Fruit fly (Drosophila melanogaster) whole organism, embryonic: Measurements from ENCODE around the gene CG13409.

Source experiments
- Awh ChIP-seq: fragments of 200-800 bp; sonication (Bioruptor generic); IDR thresholded peaks from 2 replicates; pipeline ENCODE4, ENCODE4 v1.3.6; 2022; ENCODE audit warnings: missing biosample characterization, missing genetic modification characterization
- CG1024 ChIP-seq: fragments of 200-800 bp; sonication (Bioruptor generic); IDR thresholded peaks from 2 replicates; pipeline ENCODE4 v1.3.6; 2022; ENCODE audit warnings: missing biosample characterization, missing genetic modification characterization
- CG10431 ChIP-seq: fragments of 200-800 bp; sonication (Bioruptor generic); optimal IDR thresholded peaks from 3 replicates; lab custom pipeline; 2018; ENCODE audit warnings: missing biosample characterization, mild to moderate bottlenecking, missing genetic modification characterization
- CG11247 ChIP-seq: fragments of 200-800 bp; sonication (Bioruptor generic); IDR thresholded peaks from 2 replicates; pipeline ENCODE4 v1.3.6; 2022; ENCODE audit warnings: missing biosample characterization, missing genetic modification characterization
- CG14860 ChIP-seq: fragments of 200-800 bp; sonication (Bioruptor generic); IDR thresholded peaks from 3 replicates; pipeline ENCODE4 v1.3.6; 2022; ENCODE audit warnings: missing biosample characterization, missing genetic modification characterization; ENCODE audit not compliant: partially characterized antibody
- CG17186 ChIP-seq: fragments of 200-800 bp; sonication (Bioruptor generic); optimal IDR thresholded peaks from 3 replicates; lab custom pipeline; 2017; ENCODE audit warnings: missing biosample characterization, missing genetic modification reagents, missing genetic modification characterization
- CG2116 ChIP-seq: fragments of 200-800 bp; sonication (Bioruptor generic); optimal IDR thresholded peaks from 3 replicates; lab custom pipeline; 2018; ENCODE audit warnings: missing biosample characterization, mild to moderate bottlenecking, missing genetic modification characterization
- CG2199 ChIP-seq: fragments of 200-800 bp; sonication (Bioruptor generic); IDR thresholded peaks from 3 replicates; pipeline ENCODE4 v1.3.6; 2022; ENCODE audit warnings: missing biosample characterization, missing genetic modification characterization
- CG32532 ChIP-seq: fragments of 200-800 bp; sonication (Bioruptor generic); IDR thresholded peaks from 2 replicates; pipeline ENCODE4 v1.3.6; 2022; ENCODE audit warnings: missing biosample characterization, missing genetic modification characterization
- CG3726 ChIP-seq: fragments of 200-800 bp; sonication (Bioruptor generic); IDR thresholded peaks from 3 replicates; pipeline ENCODE4, ENCODE4 v1.3.6; 2022; ENCODE audit warnings: missing biosample characterization, missing genetic modification characterization
- CG3847 ChIP-seq: fragments of 200-800 bp; sonication (Bioruptor generic); IDR thresholded peaks from 2 replicates; pipeline ENCODE4 v1.3.6; 2022; ENCODE audit warnings: missing biosample characterization, missing genetic modification characterization
- CG4360 ChIP-seq: fragments of 200-800 bp; sonication (Bioruptor generic); IDR thresholded peaks from 2 replicates; pipeline ENCODE4 v1.3.6; 2022; ENCODE audit warnings: missing biosample characterization, missing genetic modification characterization
- CG6272 ChIP-seq: fragments of 200-800 bp; sonication (Bioruptor generic); IDR thresholded peaks from 2 replicates; pipeline ENCODE4 v1.3.6; 2022; ENCODE audit warnings: missing biosample characterization, missing genetic modification characterization
- CG8359 ChIP-seq: fragments of 200-800 bp; sonication (Bioruptor generic); optimal IDR thresholded peaks from 2 replicates; lab custom pipeline; 2017; ENCODE audit warnings: missing biosample characterization, mild to moderate bottlenecking, missing genetic modification characterization, borderline replicate concordance
- CG8944 ChIP-seq: fragments of 200-800 bp; sonication (Bioruptor generic); optimal IDR thresholded peaks from 3 replicates; lab custom pipeline; 2016; ENCODE audit warnings: missing biosample characterization, missing genetic modification characterization
- CG9215 ChIP-seq: fragments of 200-800 bp; sonication (Bioruptor generic); IDR thresholded peaks from 2 replicates; pipeline ENCODE4 v1.3.6; 2022; ENCODE audit warnings: missing biosample characterization, missing genetic modification characterization
- CG9437 ChIP-seq: fragments of 200-800 bp; sonication (Bioruptor generic); optimal IDR thresholded peaks from 2 replicates; lab custom pipeline; 2018; ENCODE audit warnings: missing biosample characterization, mild to moderate bottlenecking, missing genetic modification characterization
- CG9817 ChIP-seq: fragments of 200-800 bp; sonication (Bioruptor generic); optimal IDR thresholded peaks from 2 replicates; lab custom pipeline; 2018; ENCODE audit warnings: missing biosample characterization, mild to moderate bottlenecking, missing genetic modification characterization, moderate library complexity
- CkIIα-i1 ChIP-seq: fragments of 200-800 bp; sonication (Bioruptor generic); IDR thresholded peaks from 2 replicates; pipeline ENCODE4 v1.3.6; 2022; ENCODE audit warnings: missing biosample characterization, missing genetic modification characterization
- CoRest ChIP-seq: fragments of 200-800 bp; sonication (Bioruptor generic); optimal IDR thresholded peaks from 3 replicates; lab custom pipeline; 2018; ENCODE audit warnings: missing biosample characterization, mild to moderate bottlenecking, missing genetic modification characterization, moderate library complexity
- Dip3 ChIP-seq: fragments of 200-800 bp; sonication (Bioruptor generic); optimal IDR thresholded peaks from 3 replicates; lab custom pipeline; 2016; ENCODE audit warnings: missing biosample characterization, missing genetic modification characterization
- Ets97D ChIP-seq: fragments of 200-800 bp; sonication (Bioruptor generic); optimal IDR thresholded peaks from 3 replicates; lab custom pipeline; 2016; ENCODE audit warnings: missing biosample characterization, missing genetic modification characterization
- Fer2 ChIP-seq: fragments of 200-800 bp; sonication (Bioruptor generic); optimal IDR thresholded peaks from 2 replicates; lab custom pipeline; 2018; ENCODE audit warnings: missing biosample characterization, mild to moderate bottlenecking, missing genetic modification characterization, moderate library complexity
- HLH3B ChIP-seq: fragments of 200-800 bp; sonication (Bioruptor generic); IDR thresholded peaks from 2 replicates; pipeline ENCODE4 v1.3.6; 2022; ENCODE audit warnings: missing biosample characterization, missing genetic modification characterization
- HLH54F ChIP-seq: fragments of 200-800 bp; sonication (Bioruptor generic); optimal IDR thresholded peaks from 3 replicates; lab custom pipeline; 2016; ENCODE audit warnings: missing biosample characterization, missing genetic modification characterization
- HmgZ ChIP-seq: fragments of 200-800 bp; sonication (Bioruptor generic); optimal IDR thresholded peaks from 2 replicates; lab custom pipeline; 2018; ENCODE audit warnings: missing biosample characterization, mild to moderate bottlenecking, missing genetic modification characterization
- Max ChIP-seq: fragments of 200-800 bp; sonication (Bioruptor generic); optimal IDR thresholded peaks from 2 replicates; lab custom pipeline; 2016; ENCODE audit warnings: missing biosample characterization, mild to moderate bottlenecking, missing genetic modification characterization
- NC2β ChIP-seq: fragments of 200-800 bp; sonication (Bioruptor generic); optimal IDR thresholded peaks from 2 replicates; lab custom pipeline; 2016; ENCODE audit warnings: missing biosample characterization, missing genetic modification characterization
- Nf-YA ChIP-seq: fragments of 200-800 bp; sonication (Bioruptor generic); IDR thresholded peaks from 2 replicates; pipeline ENCODE4 v1.3.6; 2022; ENCODE audit warnings: missing biosample characterization, missing genetic modification characterization
- Nf-YB ChIP-seq: fragments of 200-800 bp; sonication (Bioruptor generic); optimal IDR thresholded peaks from 3 replicates; lab custom pipeline; 2019; ENCODE audit warnings: missing biosample characterization, mild to moderate bottlenecking, missing genetic modification characterization, moderate library complexity
- Oaz ChIP-seq: fragments of 200-800 bp; sonication (Bioruptor generic); IDR thresholded peaks from 2 replicates; pipeline ENCODE4 v1.3.6; 2022; ENCODE audit warnings: missing biosample characterization, missing genetic modification characterization
- Ravus ChIP-seq: fragments of 200-800 bp; sonication (Bioruptor generic); IDR thresholded peaks from 2 replicates; pipeline ENCODE4 v1.3.6; 2022; ENCODE audit warnings: missing biosample characterization, missing genetic modification characterization
- bsh ChIP-seq, 2 experiments: fragments of 200-800 bp; sonication (Bioruptor generic); optimal IDR thresholded peaks; 2 replicates each; lab custom pipeline; 2017 to 2018; ENCODE audit warnings: mild to moderate bottlenecking in 2 of 2, missing biosample characterization in 2 of 2, missing genetic modification characterization in 2 of 2, moderate library complexity in 1 of 2
- chif ChIP-seq, 2 experiments: fragments of 200-800 bp; sonication (Bioruptor generic); optimal IDR thresholded peaks; 3 replicates each; lab custom pipeline; 2016; ENCODE audit warnings: missing biosample characterization in 2 of 2, missing genetic modification characterization in 2 of 2
- ci ChIP-seq: fragments of 200-800 bp; sonication (Bioruptor generic); IDR thresholded peaks from 3 replicates; pipeline ENCODE4 v1.3.6; 2022; ENCODE audit warnings: missing biosample characterization, missing genetic modification characterization
- crc ChIP-seq: fragments of 200-800 bp; sonication (Bioruptor generic); optimal IDR thresholded peaks from 2 replicates; lab custom pipeline; 2016; ENCODE audit warnings: missing biosample characterization, missing genetic modification characterization
- disco-r ChIP-seq: fragments of 200-800 bp; sonication (Bioruptor generic); optimal IDR thresholded peaks from 2 replicates; lab custom pipeline; 2016; ENCODE audit warnings: missing biosample characterization, missing genetic modification characterization
- gsb-n ChIP-seq: fragments of 200-800 bp; sonication (Bioruptor generic); optimal IDR thresholded peaks from 3 replicates; lab custom pipeline; 2018; ENCODE audit warnings: missing biosample characterization, mild to moderate bottlenecking, missing genetic modification characterization
- kay ChIP-seq: fragments of 200-800 bp; sonication (Bioruptor generic); optimal IDR thresholded peaks from 2 replicates; lab custom pipeline; 2016; ENCODE audit warnings: missing biosample characterization, missing genetic modification characterization
- oc ChIP-seq: fragments of 200-800 bp; sonication (Bioruptor generic); optimal IDR thresholded peaks from 2 replicates; lab custom pipeline; 2018; ENCODE audit warnings: missing biosample characterization, mild to moderate bottlenecking, missing genetic modification characterization, moderate library complexity
- org-1 ChIP-seq: fragments of 200-800 bp; sonication (Bioruptor generic); optimal IDR thresholded peaks from 2 replicates; lab custom pipeline; 2017; ENCODE audit warnings: missing biosample characterization, missing genetic modification characterization
- pb ChIP-seq: fragments of 200-800 bp; sonication (Bioruptor generic); optimal IDR thresholded peaks from 3 replicates; lab custom pipeline; 2016; ENCODE audit warnings: missing biosample characterization, missing genetic modification characterization
- toy ChIP-seq: fragments of 200-800 bp; sonication (Bioruptor generic); IDR thresholded peaks from 2 replicates; pipeline ENCODE4 v1.3.6; 2022; ENCODE audit warnings: missing biosample characterization, missing genetic modification characterization
- trem ChIP-seq: fragments of 200-800 bp; optimal IDR thresholded peaks from 3 replicates; lab custom pipeline; 2019; ENCODE audit warnings: missing biosample characterization, mild to moderate bottlenecking, missing genetic modification characterization, moderate library complexity
- trh ChIP-seq: fragments of 200-800 bp; sonication (Bioruptor generic); optimal IDR thresholded peaks from 2 replicates; lab custom pipeline; 2016; ENCODE audit warnings: missing biosample characterization, missing genetic modification characterization
- tup ChIP-seq: fragments of 200-800 bp; sonication (Bioruptor generic); optimal IDR thresholded peaks from 2 replicates; lab custom pipeline; 2016; ENCODE audit warnings: missing biosample characterization, mild to moderate bottlenecking, missing genetic modification characterization, moderate library complexity
- unpg ChIP-seq: fragments of 200-800 bp; sonication (Bioruptor generic); optimal IDR thresholded peaks from 3 replicates; lab custom pipeline; 2018; ENCODE audit warnings: missing biosample characterization, mild to moderate bottlenecking, missing genetic modification characterization, moderate library complexity
- vvl ChIP-seq: fragments of 200-800 bp; sonication (Bioruptor generic); IDR thresholded peaks from 2 replicates; pipeline ENCODE4 v1.3.6; 2022; ENCODE audit warnings: missing biosample characterization, missing genetic modification characterization
- zen2 ChIP-seq: fragments of 200-800 bp; sonication (Bioruptor generic); IDR thresholded peaks from 3 replicates; pipeline ENCODE4 v1.3.6; 2022; ENCODE audit warnings: missing biosample characterization, missing genetic modification characterization; ENCODE audit not compliant: partially characterized antibody

CG13409 gene

DNA sequence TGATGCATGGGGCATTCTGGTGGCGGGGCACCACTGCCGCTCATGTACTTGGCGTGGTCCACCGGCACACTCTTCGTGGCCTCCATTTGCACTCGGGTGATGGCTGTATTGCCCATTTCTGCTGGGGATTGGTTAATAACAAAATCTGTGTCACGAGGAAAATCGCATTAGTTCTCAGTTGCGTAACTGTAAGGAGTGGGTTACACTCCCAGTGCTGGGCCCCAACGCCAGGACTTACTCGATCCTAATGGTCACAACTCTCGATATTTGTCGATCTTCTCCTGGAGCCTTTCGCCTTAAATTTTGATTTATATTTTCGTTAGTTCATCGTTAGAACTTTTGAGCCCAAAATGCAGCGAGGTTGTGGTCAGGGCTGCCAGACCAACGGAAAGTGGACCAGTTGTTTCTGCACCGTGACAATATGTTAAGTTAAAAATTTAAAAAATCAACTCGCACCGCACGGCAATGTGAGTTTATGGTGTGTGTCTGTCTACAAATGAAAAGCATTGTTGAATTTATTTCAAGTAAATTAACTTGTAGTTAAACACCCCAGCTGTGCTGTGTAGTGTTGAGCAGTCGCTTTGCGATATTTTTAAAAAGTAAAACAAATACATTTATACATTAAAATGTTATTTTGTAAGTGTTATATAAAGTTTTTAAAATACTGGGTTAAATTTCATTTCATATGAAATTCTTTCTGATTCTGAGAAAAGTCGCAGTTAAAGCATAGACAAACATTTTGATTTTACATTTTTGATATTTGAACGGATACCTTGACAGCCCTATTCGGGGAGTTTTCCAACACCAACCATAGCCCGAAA is 4.6 kb downstream of the CG13409 start, which contains the start of the genes Cchl and ND-42 (continued):
- TF ChIP-seq Nf-YA (0 out of 2 replicates have a peak, but pooled peaks have one; percentile 25), CG14860 (GFP tag; lab: Robert Waterston, UW) (peak; percentile 55; the same call in 1 of the 3 replicates), HLH3B (GFP tag; lab: Robert Waterston, UW) (peak; percentile 69), CG32532 (GFP tag; lab: Robert Waterston, UW) (peak; percentile 73), bsh (GFP tag; optimal IDR thresholded peaks at IDR 0.05; lab: Kevin White, UChicago) (peak; percentile 37 to 73), CG8359 (GFP tag; lab: Kevin White, UChicago) (peak; percentile 16), disco-r (peak; percentile 53), Nf-YB (GFP tag; lab: Kevin White, UChicago) (peak; percentile 51), CG2199 (GFP tag; lab: Robert Waterston, UW) (0 out of 3 replicates have a peak, but pooled peaks have one; percentile 38), CG10431 (GFP tag; lab: Kevin White, UChicago) (no peak), CG3847 (peak; percentile 91), Oaz (GFP tag; lab: Robert Waterston, UW) (no peak), zen2 (GFP tag; lab: Robert Waterston, UW) (no peak; the same call in 2 of the 3 replicates), org-1 (GFP tag; lab: Kevin White, UChicago) (peak; percentile 63), Awh (GFP tag; lab: Robert Waterston, UW) (0 out of 2 replicates have a peak, but pooled peaks have one; percentile 9), CG9437 (GFP tag; lab: Kevin White, UChicago) (peak; percentile 82), HmgZ (tag; lab: Kevin White, UChicago) (peak; percentile 80), vvl (GFP tag; lab: Robert Waterston, UW) (peak; percentile 87), CG6272 (GFP tag; lab: Robert Waterston, UW) (peak; percentile 77), trh (GFP tag; lab: Kevin White, UChicago) (peak; percentile 64), gsb-n (tag; lab: Kevin White, UChicago) (no peak), Ravus (GFP tag; lab: Robert Waterston, UW) (peak; percentile 8), CG2116 (peak; percentile 81), CG1024 (GFP tag; lab: Robert Waterston, UW) (no peak), ci (peak; percentile 57), CoRest (peak; percentile 92), CG9215 (GFP tag; lab: Robert Waterston, UW) (peak; percentile 79), CG17186 (GFP tag; lab: Kevin White, UChicago) (no peak), trem (tag; lab: Kevin White, UChicago) (peak; percentile 84), pb (GFP tag; lab: Kevin White, UChicago) (peak; percentile 13), crc (GFP tag; lab: Kevin White, UChicago) (peak; percentile 53), Max (peak; percentile 84), Ets97D (GFP tag; lab: Kevin White, UChicago) (peak; percentile 68), oc (tag; lab: Kevin White, UChicago) (no peak), CG3726 (GFP tag; lab: Robert Waterston, UW) (0 out of 3 replicates have a peak, but pooled peaks have one; percentile 15), kay (peak; percentile 59), unpg (GFP tag; lab: Kevin White, UChicago) (peak; percentile 79), chif (GFP tag; optimal IDR thresholded peaks at IDR 0.05; lab: Kevin White, UChicago) (peak; percentile 29 to 50), CG8944 (GFP tag; lab: Kevin White, UChicago) (peak; percentile 62), CG4360 (0 out of 2 replicates have a peak, but pooled peaks have one; percentile 44), HLH54F (GFP tag; lab: Kevin White, UChicago) (peak; percentile 75), CG11247 (GFP tag; lab: Robert Waterston, UW) (peak; percentile 65), tup (GFP tag; lab: Kevin White, UChicago) (peak; percentile 56), CG9817 (tag; lab: Kevin White, UChicago) (peak; percentile 82), NC2β (GFP tag; lab: Kevin White, UChicago) (peak; percentile 40), toy (GFP tag; lab: Robert Waterston, UW) (0 out of 2 replicates have a peak, but pooled peaks have one; percentile 21), CkIIα-i1 (GFP tag; lab: Robert Waterston, UW) (0 out of 2 replicates have a peak, but pooled peaks have one; percentile 10), Dip3 (GFP tag; lab: Kevin White, UChicago) (peak; percentile 71), Fer2 (tag; lab: Kevin White, UChicago) (peak; percentile 56)
